Fruit fly (Drosophila melanogaster) ovary, adult (tissue): ENCODE measurements around the gene Cp16.
A peak's percentile ranks its signal among the peaks of the same experiment; 100 is the strongest.

Experiments
- CG17801 ChIP-seq: fragments of 200-800 bp; optimal IDR thresholded peaks from 2 replicates; lab custom pipeline; 2019; ENCODE audit warnings: missing biosample characterization, mild to moderate bottlenecking, missing genetic modification characterization, moderate library complexity; ENCODE audit not compliant: partially characterized antibody

Cp16 gene

dm6 chr3L:8725252-8725651, 6.5 kb upstream of the Cp16 start:
- no peak for TF ChIP-seq CG17801

dm6 chr3L:8725674-8726073, 6.1 kb upstream of the Cp16 start, which contains the start of gene CG43965:
CG43965 (minus strand) TSS chr3L:8725774.
- TF ChIP-seq CG17801: no peak

- no peak for TF ChIP-seq CG17801
Observed at dm6 chr3L:8726317-8726841, 5.4 kb upstream of the Cp16 start, which contains the start of gene Cp18. Cp18 (plus strand) TSS chr3L:8726791.

dm6 chr3L:8728181-8728580, 3.6 kb upstream of the Cp16 start, which contains the start of gene Cp15:
Cp15 (plus strand) TSS chr3L:8728481.
- TF ChIP-seq CG17801: no peak

- TF ChIP-seq CG17801: no peak
Observed at dm6 chr3L:8729565-8729964, 2.2 kb upstream of the Cp16 start, which contains the start of gene Cp19. Cp19 (plus strand) TSS chr3L:8729865.

dm6 chr3L:8741051-8741468, 9.3 kb downstream of the Cp16 start:
- no peak for TF ChIP-seq CG17801

- TF ChIP-seq CG17801: no peak
Observed at dm6 chr3L:8745210-8745609, 13.5 kb downstream of the Cp16 start, which contains the start of gene Prm. Prm (minus strand) TSS chr3L:8745310.

- TF ChIP-seq CG17801: no peak
Observed at dm6 chr3L:8746519-8746918, 14.8 kb downstream of the Cp16 start.

- TF ChIP-seq CG17801: no peak
Observed at dm6 chr3L:8748323-8748722, 16.6 kb downstream of the Cp16 start.

- TF ChIP-seq CG17801: no peak
Observed at dm6 chr3L:8748839-8749238, 17.1 kb downstream of the Cp16 start.

dm6 chr3L:8749676-8750654, 18.2 kb downstream of the Cp16 start, which contains the start of gene CG13306:
CG13306 (minus strand) TSS chr3L:8749726.
- no peak for TF ChIP-seq CG17801

- no peak for TF ChIP-seq CG17801
Observed at dm6 chr3L:8751262-8751661, 19.5 kb downstream of the Cp16 start.

- TF ChIP-seq CG17801: no peak
Observed at dm6 chr3L:8753592-8753991, 21.8 kb downstream of the Cp16 start, which contains the start of gene Fhos. Fhos (plus strand) TSS chr3L:8753619.

- TF ChIP-seq CG17801: no peak
Observed at dm6 chr3L:8755689-8756088, 23.9 kb downstream of the Cp16 start, which contains the start of gene CG6576. CG6576 (plus strand) TSS chr3L:8755989.

- TF ChIP-seq CG17801: peak; percentile 24
Observed at dm6 chr3L:8763037-8763454, 31.3 kb downstream of the Cp16 start.

dm6 chr3L:8763794-8764193, 32.0 kb downstream of the Cp16 start:
- peak; percentile 13 for TF ChIP-seq CG17801

dm6 chr3L:8765493-8765892, 33.7 kb downstream of the Cp16 start:
- no peak for TF ChIP-seq CG17801
